Worm (Caenorhabditis elegans): ENCODE results near the gene F23F12.13.

ce11 chrIII:6508327-6508726 is 12.9 kb downstream of the F23F12.13 start:
- TF ChIP-seq med-1 (GFP tag; optimal IDR thresholded peaks at IDR 0.05; ENCODE audit: insufficient read depth) (no peak), T22C8.4 (GFP tag; IDR thresholded peaks at IDR 0.05) (no peak), klf-2 (GFP tag; conservative IDR thresholded peaks at IDR 0.05) (no peak), flt-1 (GFP tag; IDR thresholded peaks at IDR 0.05) (no peak)
